Fruit fly (Drosophila melanogaster) whole organism, wandering third instar larva: ENCODE measurements around the gene CG14309.

ENCODE experiments used
- Hr78 ChIP-seq: fragments of >200 bp; optimal IDR thresholded peaks from 2 replicates; lab custom pipeline; 2017; ENCODE audit warnings: missing biosample characterization, missing genetic modification characterization
- foxo ChIP-seq, 2 experiments: fragments of 200-800 bp; sonication (Bioruptor generic); optimal IDR thresholded peaks; 2 replicates in 1 of 2; 3 replicates in 1 of 2; lab custom pipeline; 2016 to 2017; ENCODE audit warnings: missing biosample characterization in 2 of 2, missing genetic modification characterization in 2 of 2

dm6 chr3R:18422446-18422845 lies 37.6 kb upstream of the CG14309 start:
- TF ChIP-seq foxo (GFP tag; optimal IDR thresholded peaks at IDR 0.05; lab: Kevin White, UChicago), result no peak
- TF ChIP-seq Hr78 (GFP tag; lab: Kevin White, UChicago), result no peak
